Worm (Caenorhabditis elegans) whole organism, L1 larva: ENCODE measurements around the gene C34E11.4.

ENCODE experiments used
- alr-1 ChIP-seq: fragments of 200-800 bp; sonication (Bioruptor generic); optimal IDR thresholded peaks from 2 replicates; lab custom pipeline; 2018; ENCODE audit warnings: borderline replicate concordance, mild to moderate bottlenecking, missing genetic modification characterization, missing compliant biosample characterization
- egl-27 ChIP-seq, 2 experiments: fragments of 150-350 bp in 1 of 2; sonication (generic microtip); optimal IDR thresholded peaks; 3 replicates each; lab custom pipeline; 2017 to 2018; ENCODE audit warnings: missing biosample characterization in 2 of 2, missing genetic modification characterization in 2 of 2, missing genetic modification reagents in 2 of 2
- fos-1 ChIP-seq: fragments of 150-350 bp; optimal IDR thresholded peaks from 2 replicates; lab custom pipeline; 2014; ENCODE audit warnings: missing biosample characterization, missing genetic modification characterization
- grh-1 ChIP-seq: fragments of 200-800 bp; sonication (Bioruptor generic); IDR thresholded peaks from 2 replicates; pipeline ENCODE4 v1.3.6; 2022; ENCODE audit warnings: missing genetic modification reagents, missing genetic modification characterization, missing compliant biosample characterization
- hpl-2 ChIP-seq: fragments of 150-350 bp; optimal IDR thresholded peaks from 2 replicates; lab custom pipeline; 2014; ENCODE audit warnings: missing biosample characterization, missing genetic modification reagents, missing genetic modification characterization
- lin-39 ChIP-seq: fragments of 150-350 bp; optimal IDR thresholded peaks from 2 replicates; lab custom pipeline; 2014; ENCODE audit warnings: missing biosample characterization, missing genetic modification reagents, missing genetic modification characterization
- nhr-11 ChIP-seq: fragments of 150-350 bp; optimal IDR thresholded peaks from 2 replicates; lab custom pipeline; 2014; ENCODE audit warnings: missing biosample characterization, missing genetic modification characterization
- nhr-77 ChIP-seq: fragments of 150-350 bp; optimal IDR thresholded peaks from 2 replicates; lab custom pipeline; 2014; ENCODE audit warnings: missing biosample characterization, missing genetic modification characterization
- tbx-2 ChIP-seq: sonication (generic microtip); optimal IDR thresholded peaks from 2 replicates; lab custom pipeline; 2016; ENCODE audit warnings: missing genetic modification characterization, missing compliant biosample characterization

DNA sequence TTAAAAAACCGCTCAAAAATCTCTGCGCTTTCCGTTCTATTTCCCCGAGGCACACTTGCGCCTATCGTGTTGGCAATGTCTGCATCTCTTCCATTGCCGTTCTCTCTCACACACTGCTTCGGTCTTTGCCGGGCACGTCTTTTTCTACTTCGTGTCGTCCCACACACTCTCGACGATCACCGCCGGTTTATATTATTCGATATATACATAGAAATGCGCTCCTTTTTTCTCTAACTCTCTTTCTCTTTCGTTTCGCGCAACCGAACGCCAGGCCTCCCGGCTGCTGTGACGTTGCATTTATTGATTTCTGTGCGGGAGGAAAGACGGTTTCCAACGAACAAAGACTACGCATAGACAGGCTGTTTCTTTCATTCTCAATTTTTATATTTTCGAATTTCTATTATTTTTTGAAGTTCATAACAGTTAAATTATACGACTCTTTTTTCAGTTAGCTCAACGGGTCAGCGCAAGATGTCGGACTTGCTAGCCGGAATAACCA, 5.9 kb upstream of the C34E11.4 start, which contains the start of gene rsd-3:
- TF ChIP-seq fos-1 (tag; lab: Kevin White, UChicago), result no peak
- peak; percentile 51 for TF ChIP-seq tbx-2 (tag; lab: Kevin White, UChicago)
- TF ChIP-seq alr-1, result no peak
- TF ChIP-seq nhr-11 (tag; lab: Kevin White, UChicago), result no peak
- no peak for TF ChIP-seq egl-27 (tag; optimal IDR thresholded peaks at IDR 0.05; lab: Kevin White, UChicago)
- TF ChIP-seq grh-1 (GFP tag; lab: Robert Waterston, UW), result 0 out of 2 replicates have a peak, but pooled peaks have one; percentile 5
- no peak for TF ChIP-seq lin-39 (tag; lab: Kevin White, UChicago)
- peak; percentile 13 for TF ChIP-seq nhr-77 (tag; lab: Kevin White, UChicago)
- TF ChIP-seq hpl-2 (GFP tag; lab: Kevin White, UChicago), result no peak
